Worm (Caenorhabditis elegans) whole organism, L2 larva: ENCODE data around the gene erd-2.1.

Experiments used
- C34F6.9 ChIP-seq: fragments of 150-350 bp; optimal IDR thresholded peaks from 2 replicates; lab custom pipeline; 2014; ENCODE audit warnings: missing biosample characterization, missing genetic modification characterization
- Y55F3AM.14 ChIP-seq: fragments of 200-800 bp; sonication (Bioruptor generic); optimal IDR thresholded peaks from 2 replicates; lab custom pipeline; 2018; ENCODE audit warnings: mild to moderate bottlenecking, missing genetic modification characterization, missing compliant biosample characterization
- alr-1 ChIP-seq: fragments of 150-350 bp; optimal IDR thresholded peaks from 2 replicates; lab custom pipeline; 2014; ENCODE audit warnings: missing biosample characterization, missing genetic modification characterization
- aly-2 ChIP-seq: fragments of 150-350 bp; optimal IDR thresholded peaks from 2 replicates; lab custom pipeline; 2014; ENCODE audit warnings: missing biosample characterization, missing genetic modification characterization
- ama-1 ChIP-seq: fragments of 150-350 bp; optimal IDR thresholded peaks from 2 replicates; lab custom pipeline; 2018; ENCODE audit warnings: inconsistent platforms
- blmp-1 ChIP-seq: sonication (generic microtip); optimal IDR thresholded peaks from 2 replicates; lab custom pipeline; 2017; ENCODE audit warnings: missing genetic modification characterization, mild to moderate bottlenecking, missing compliant biosample characterization, antibody characterized with exemption, moderate library complexity; ENCODE audit not compliant: insufficient read depth
- crh-2 ChIP-seq: sonication (generic microtip); optimal IDR thresholded peaks from 2 replicates; lab custom pipeline; 2017; ENCODE audit warnings: missing biosample characterization, missing genetic modification characterization
- dmd-4 ChIP-seq: sonication (generic microtip); optimal IDR thresholded peaks from 2 replicates; lab custom pipeline; 2017; ENCODE audit warnings: missing biosample characterization, missing genetic modification characterization
- elt-1 ChIP-seq: fragments of 150-350 bp; optimal IDR thresholded peaks from 2 replicates; lab custom pipeline; 2014; ENCODE audit warnings: missing biosample characterization, missing genetic modification characterization
- elt-3 ChIP-seq: sonication (generic microtip); optimal IDR thresholded peaks from 2 replicates; lab custom pipeline; 2017; ENCODE audit warnings: missing biosample characterization, missing genetic modification characterization
- fos-1 ChIP-seq: fragments of 150-350 bp; optimal IDR thresholded peaks from 2 replicates; lab custom pipeline; 2014; ENCODE audit warnings: missing biosample characterization, missing genetic modification characterization
- gmeb-1 ChIP-seq: fragments of 150-350 bp; optimal IDR thresholded peaks from 2 replicates; lab custom pipeline; 2014; ENCODE audit warnings: missing biosample characterization, missing genetic modification characterization
- lin-11 ChIP-seq: fragments of 150-350 bp; sonication (generic microtip); optimal IDR thresholded peaks from 2 replicates; lab custom pipeline; 2014; ENCODE audit warnings: missing biosample characterization, missing genetic modification characterization, inconsistent platforms, mixed read lengths
- lin-13 ChIP-seq: fragments of 150-350 bp; optimal IDR thresholded peaks from 2 replicates; lab custom pipeline; 2014; ENCODE audit warnings: missing biosample characterization, missing genetic modification reagents, missing genetic modification characterization
- lin-39 ChIP-seq: fragments of 150-350 bp; optimal IDR thresholded peaks from 2 replicates; lab custom pipeline; 2014; ENCODE audit warnings: missing biosample characterization, missing genetic modification reagents, missing genetic modification characterization
- mab-5 ChIP-seq: fragments of 150-350 bp; optimal IDR thresholded peaks from 2 replicates; lab custom pipeline; 2014; ENCODE audit warnings: missing biosample characterization, missing genetic modification characterization
- mbf-1 ChIP-seq: sonication (generic microtip); optimal IDR thresholded peaks from 2 replicates; lab custom pipeline; 2017; ENCODE audit warnings: missing biosample characterization, missing genetic modification characterization
- mdl-1 ChIP-seq, 2 experiments: fragments of 150-350 bp in 1 of 2; sonication (generic microtip) in 1 of 2; optimal IDR thresholded peaks; 2 replicates each; lab custom pipeline; 2017; ENCODE audit warnings: missing biosample characterization in 2 of 2, missing genetic modification characterization in 2 of 2
- nhr-10 ChIP-seq: sonication (generic microtip); optimal IDR thresholded peaks from 2 replicates; lab custom pipeline; 2017; ENCODE audit warnings: missing biosample characterization, missing genetic modification characterization
- nhr-11 ChIP-seq: fragments of 150-350 bp; optimal IDR thresholded peaks from 2 replicates; lab custom pipeline; 2014; ENCODE audit warnings: missing biosample characterization, missing genetic modification characterization
- nhr-12 ChIP-seq: fragments of 150-350 bp; optimal IDR thresholded peaks from 2 replicates; lab custom pipeline; 2014; ENCODE audit warnings: missing biosample characterization, missing genetic modification characterization
- nhr-129 ChIP-seq: fragments of 150-350 bp; optimal IDR thresholded peaks from 2 replicates; lab custom pipeline; 2014; ENCODE audit warnings: missing biosample characterization, missing genetic modification characterization
- nhr-21 ChIP-seq: fragments of 150-350 bp; optimal IDR thresholded peaks from 2 replicates; lab custom pipeline; 2014; ENCODE audit warnings: missing biosample characterization, missing genetic modification characterization
- nhr-23 ChIP-seq: fragments of 150-350 bp; optimal IDR thresholded peaks from 2 replicates; lab custom pipeline; 2014; ENCODE audit warnings: missing biosample characterization, missing genetic modification reagents, missing genetic modification characterization
- nhr-25 ChIP-seq: fragments of 150-350 bp; sonication (generic microtip); optimal IDR thresholded peaks from 3 replicates; lab custom pipeline; 2014; ENCODE audit warnings: missing biosample characterization, missing genetic modification characterization
- nhr-6 ChIP-seq: fragments of 150-350 bp; optimal IDR thresholded peaks from 2 replicates; lab custom pipeline; 2014; ENCODE audit warnings: missing biosample characterization, missing genetic modification characterization
- nhr-77 ChIP-seq: fragments of 150-350 bp; optimal IDR thresholded peaks from 2 replicates; lab custom pipeline; 2014; ENCODE audit warnings: missing biosample characterization, missing genetic modification characterization
- peb-1 ChIP-seq: fragments of 150-350 bp; optimal IDR thresholded peaks from 2 replicates; lab custom pipeline; 2014; ENCODE audit warnings: missing biosample characterization, missing genetic modification characterization
- sem-4 ChIP-seq: fragments of 150-350 bp; optimal IDR thresholded peaks from 2 replicates; lab custom pipeline; 2014; ENCODE audit warnings: missing biosample characterization, missing genetic modification reagents, missing genetic modification characterization
- sma-3 ChIP-seq: sonication (generic microtip); optimal IDR thresholded peaks from 2 replicates; lab custom pipeline; 2016; ENCODE audit warnings: missing genetic modification reagents, missing genetic modification characterization, missing compliant biosample characterization
- sma-9 ChIP-seq, 2 experiments: fragments of 150-350 bp in 1 of 2; sonication (generic microtip) in 1 of 2; optimal IDR thresholded peaks; 2 replicates each; lab custom pipeline; 2014 to 2016; ENCODE audit warnings: missing genetic modification characterization in 2 of 2, mild to moderate bottlenecking in 1 of 2, missing biosample characterization in 1 of 2, missing compliant biosample characterization in 1 of 2, missing genetic modification reagents in 1 of 2, moderate library complexity in 1 of 2
- unc-39 ChIP-seq: fragments of 150-350 bp; optimal IDR thresholded peaks from 2 replicates; lab custom pipeline; 2014; ENCODE audit warnings: missing biosample characterization, missing genetic modification characterization
- zag-1 ChIP-seq: fragments of 150-350 bp; optimal IDR thresholded peaks from 2 replicates; lab custom pipeline; 2014; ENCODE audit warnings: missing biosample characterization, missing genetic modification characterization
- ztf-1 ChIP-seq: fragments of 200-800 bp; sonication (Bioruptor generic); conservative IDR thresholded peaks from 2 replicates; pipeline ENCODE4 v1.3.6; 2022; ENCODE audit warnings: missing genetic modification characterization, missing compliant biosample characterization

erd-2.1 gene

DNA sequence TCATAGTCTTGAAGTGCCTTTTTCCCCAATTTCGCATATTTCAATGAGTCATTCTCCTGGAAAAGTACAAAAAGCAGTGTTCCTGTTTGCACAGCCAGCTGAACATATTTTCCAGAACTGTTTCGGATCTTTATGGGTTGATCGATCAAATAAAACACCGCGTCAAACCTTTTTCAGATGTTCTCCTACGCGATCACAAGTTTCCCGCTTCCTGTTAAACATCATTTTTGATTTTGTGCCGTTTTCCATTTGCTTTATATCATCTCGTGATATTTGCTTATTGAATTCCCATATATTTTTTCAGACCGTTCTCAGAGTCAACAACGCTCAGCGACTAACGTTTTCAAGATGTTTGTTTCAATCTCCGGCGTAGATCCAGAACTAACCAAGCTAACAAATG, 16.1 kb upstream of the erd-2.1 start, which contains the start of gene C07A4.3:
TSS of gene C07A4.3 (plus strand) at position 301 of the 400 bp plus-strand sequence.
- TF ChIP-seq alr-1 (tag; lab: Kevin White, UChicago) (no peak), blmp-1 (tag; lab: Kevin White, UChicago) (no peak), dmd-4 (no peak), sma-3 (no peak), nhr-23 (no peak), elt-1 (tag; lab: Kevin White, UChicago) (no peak), fos-1 (tag; lab: Kevin White, UChicago) (no peak), nhr-25 (no peak), unc-39 (no peak), nhr-77 (tag; lab: Kevin White, UChicago) (no peak), Y55F3AM.14 (GFP tag; lab: Kevin White, UChicago) (no peak), nhr-12 (tag; lab: Kevin White, UChicago) (no peak)

DNA sequence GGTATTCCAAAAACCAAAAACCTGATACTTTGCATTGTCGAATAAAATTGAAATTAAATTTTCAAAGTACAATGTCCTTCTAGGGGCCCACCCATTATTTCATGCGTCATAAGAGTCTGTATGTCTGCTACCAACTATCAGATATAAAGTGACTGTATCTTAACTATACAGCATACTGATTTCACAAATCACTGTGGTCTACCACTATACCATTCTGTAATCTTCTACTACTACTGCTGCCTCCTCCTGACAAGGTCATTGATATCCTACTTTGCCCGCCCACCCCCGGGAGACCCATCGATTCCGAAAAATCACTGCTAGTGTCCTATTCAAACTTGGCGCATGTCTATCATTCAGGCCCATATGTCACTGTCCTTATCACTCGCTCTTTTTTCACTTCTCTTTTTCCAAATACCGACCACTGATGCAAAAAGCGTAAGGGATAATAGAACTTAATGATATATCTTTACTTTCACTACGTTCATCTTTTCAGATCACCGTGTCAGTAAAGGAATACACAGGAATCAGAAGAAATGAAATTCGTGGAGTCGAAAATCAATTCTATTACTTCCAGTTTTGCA, 13.5 kb upstream of the erd-2.1 start, which contains the start of gene C07A4.2:
TSS of gene C07A4.2 (plus strand) at position 195 of the 581 bp plus-strand sequence.
- no peak for TF ChIP-seq sma-3
- no peak for TF ChIP-seq lin-13 (GFP tag; lab: Kevin White, UChicago)
- TF ChIP-seq nhr-21 (tag; lab: Kevin White, UChicago): no peak
- no peak for TF ChIP-seq nhr-10 (tag; lab: Kevin White, UChicago)
- no peak for TF ChIP-seq gmeb-1 (tag; lab: Kevin White, UChicago)
- no peak for TF ChIP-seq crh-2
- TF ChIP-seq Y55F3AM.14 (GFP tag; lab: Kevin White, UChicago): no peak
- TF ChIP-seq C34F6.9: no peak
- TF ChIP-seq zag-1 (tag; lab: Kevin White, UChicago): no peak
- TF ChIP-seq peb-1: no peak
- no peak for TF ChIP-seq sem-4 (tag; lab: Kevin White, UChicago)
- TF ChIP-seq blmp-1 (tag; lab: Kevin White, UChicago): no peak
- no peak for TF ChIP-seq mbf-1 (tag; lab: Kevin White, UChicago)
- TF ChIP-seq lin-11: no peak

DNA sequence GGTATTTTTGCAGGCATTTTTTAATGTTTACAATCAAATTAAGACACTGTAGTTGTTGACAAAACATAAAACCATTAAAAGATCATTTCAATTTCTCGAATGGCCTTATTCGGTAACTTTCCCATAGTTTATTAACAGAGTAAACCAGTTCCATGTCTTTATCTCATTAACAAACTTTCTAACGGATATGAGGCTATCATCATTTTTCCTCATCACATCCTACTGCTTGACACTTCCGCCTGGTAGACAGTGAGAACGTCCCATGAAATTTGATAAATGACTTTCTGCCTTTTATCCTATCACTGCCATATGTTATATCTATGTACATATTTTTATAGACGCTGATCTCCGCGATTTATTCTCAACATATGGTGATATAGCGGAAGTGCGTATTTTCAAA, 12.0 kb upstream of the erd-2.1 start:
- no peak for TF ChIP-seq nhr-11
- TF ChIP-seq nhr-6: no peak

DNA sequence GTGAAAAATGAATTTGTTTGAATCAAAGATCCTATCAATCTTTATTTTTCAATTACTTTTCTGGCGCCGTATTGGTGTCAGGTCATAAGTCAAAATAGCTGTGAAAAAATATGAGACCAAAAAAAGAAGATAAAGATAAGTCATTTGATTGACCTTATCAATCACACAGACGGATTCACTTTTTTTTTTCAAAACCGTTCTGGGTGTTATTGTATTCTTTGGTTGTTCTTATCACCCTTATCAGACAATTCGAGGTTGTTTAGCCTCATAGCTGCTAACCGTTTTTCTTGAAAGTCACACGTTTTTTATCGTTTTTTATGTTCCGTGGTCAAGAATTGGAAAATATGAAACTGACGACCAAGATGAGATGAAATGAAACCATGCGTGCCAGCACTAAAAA, 9.9 kb upstream of the erd-2.1 start:
- TF ChIP-seq lin-11 (no peak), alr-1 (tag; lab: Kevin White, UChicago) (no peak), blmp-1 (tag; lab: Kevin White, UChicago) (peak; percentile 86), crh-2 (peak; percentile 1), nhr-21 (tag; lab: Kevin White, UChicago) (peak; percentile 17), sma-9 (GFP tag; optimal IDR thresholded peaks at IDR 0.05; lab: Kevin White, UChicago) (peak; percentile 31), sma-9 (tag; optimal IDR thresholded peaks at IDR 0.05; lab: Kevin White, UChicago) (no peak), lin-39 (tag; lab: Kevin White, UChicago) (no peak)

DNA sequence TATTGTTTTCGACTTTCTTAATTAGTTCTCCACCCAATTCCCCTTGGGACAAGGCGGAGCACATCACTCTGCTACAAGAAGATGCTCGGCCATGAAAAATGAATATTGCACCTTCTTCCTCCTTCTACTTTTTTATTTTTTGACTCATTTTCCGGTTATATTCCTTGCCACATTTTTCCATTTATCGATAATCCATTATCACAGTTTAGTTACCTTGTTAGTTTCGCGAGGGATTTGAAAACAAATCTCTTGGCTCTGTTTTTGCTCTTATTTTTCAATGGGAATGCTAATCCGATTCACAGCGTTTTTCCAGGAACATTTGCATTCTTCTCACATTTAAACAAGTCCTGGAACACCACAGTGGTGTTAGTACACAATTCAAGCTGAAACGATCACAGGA, 8.4 kb upstream of the erd-2.1 start, which contains the start of gene rnp-9:
TSS of gene rnp-9 (plus strand) at position 301 of the 400 bp plus-strand sequence.
- TF ChIP-seq ztf-1 (GFP tag; lab: Robert Waterston, UW) (no peak), gmeb-1 (tag; lab: Kevin White, UChicago) (no peak), mdl-1 (tag; optimal IDR thresholded peaks at IDR 0.05; lab: Kevin White, UChicago) (no peak), fos-1 (tag; lab: Kevin White, UChicago) (no peak), mab-5 (tag; lab: Kevin White, UChicago) (no peak), crh-2 (no peak), nhr-6 (no peak), nhr-25 (no peak), lin-39 (tag; lab: Kevin White, UChicago) (no peak), ama-1 (no peak), elt-3 (tag; lab: Kevin White, UChicago) (no peak), Y55F3AM.14 (GFP tag; lab: Kevin White, UChicago) (no peak), nhr-129 (no peak), sem-4 (tag; lab: Kevin White, UChicago) (no peak), lin-13 (GFP tag; lab: Kevin White, UChicago) (no peak), nhr-77 (tag; lab: Kevin White, UChicago) (no peak), aly-2 (tag; lab: Kevin White, UChicago) (no peak), mbf-1 (tag; lab: Kevin White, UChicago) (no peak)
- TF ChIP-seq, all 48 proteins: peak for 0
